Fruit fly (Drosophila melanogaster) whole organism, embryonic: ENCODE results near the gene GAPcenA.

Source experiments
- Bteb2 ChIP-seq: fragments of 200-800 bp; sonication (Bioruptor generic); optimal IDR thresholded peaks from 2 replicates; lab custom pipeline; 2016; ENCODE audit warnings: missing biosample characterization, missing genetic modification characterization
- CG10209 ChIP-seq: fragments of 200-800 bp; sonication (Bioruptor generic); optimal IDR thresholded peaks from 3 replicates; lab custom pipeline; 2017; ENCODE audit warnings: missing biosample characterization, mild to moderate bottlenecking, missing genetic modification characterization, missing genetic modification reagents
- CG12659 ChIP-seq: fragments of 200-800 bp; sonication (Bioruptor generic); optimal IDR thresholded peaks from 3 replicates; lab custom pipeline; 2017; ENCODE audit warnings: mild to moderate bottlenecking, missing biosample characterization, missing genetic modification reagents, missing genetic modification characterization
- CG13624 ChIP-seq: fragments of 200-800 bp; sonication (Bioruptor generic); optimal IDR thresholded peaks from 2 replicates; lab custom pipeline; 2016; ENCODE audit warnings: missing biosample characterization, missing genetic modification characterization
- CG15479 ChIP-seq: fragments of 200-800 bp; sonication (Bioruptor generic); optimal IDR thresholded peaks from 3 replicates; lab custom pipeline; 2019; ENCODE audit warnings: missing biosample characterization, mild to moderate bottlenecking, missing genetic modification characterization, moderate library complexity
- CG16815 ChIP-seq: fragments of 200-800 bp; sonication (Bioruptor generic); optimal IDR thresholded peaks from 3 replicates; lab custom pipeline; 2017; ENCODE audit warnings: missing biosample characterization, mild to moderate bottlenecking, missing genetic modification characterization
- CG18011 ChIP-seq: fragments of 200-800 bp; sonication (Bioruptor generic); optimal IDR thresholded peaks from 2 replicates; lab custom pipeline; 2017; ENCODE audit warnings: missing biosample characterization, missing genetic modification characterization, mild to moderate bottlenecking, moderate library complexity, missing genotype
- CG18476 ChIP-seq: fragments of 200-800 bp; sonication (Bioruptor generic); optimal IDR thresholded peaks from 2 replicates; lab custom pipeline; 2016; ENCODE audit warnings: missing biosample characterization, mild to moderate bottlenecking, missing genetic modification characterization
- CG3065 ChIP-seq: fragments of 200-800 bp; sonication (Bioruptor generic); optimal IDR thresholded peaks from 2 replicates; lab custom pipeline; 2016; ENCODE audit warnings: missing biosample characterization, missing genetic modification characterization
- CG34224 ChIP-seq: fragments of 200-800 bp; sonication (Bioruptor generic); IDR thresholded peaks from 3 replicates; pipeline ENCODE4 v1.3.6; 2022; ENCODE audit warnings: missing biosample characterization, missing genetic modification characterization; ENCODE audit not compliant: partially characterized antibody
- CG6175 ChIP-seq: fragments of 200-800 bp; sonication (Bioruptor generic); IDR thresholded peaks from 3 replicates; pipeline ENCODE4 v1.3.6; 2022; ENCODE audit warnings: missing biosample characterization, missing genetic modification characterization
- CG6254 ChIP-seq: fragments of 200-800 bp; sonication (Bioruptor generic); optimal IDR thresholded peaks from 3 replicates; lab custom pipeline; 2017; ENCODE audit warnings: mild to moderate bottlenecking, missing biosample characterization, missing genetic modification reagents, missing genetic modification characterization
- CG6272 ChIP-seq: fragments of 200-800 bp; sonication (Bioruptor generic); IDR thresholded peaks from 2 replicates; pipeline ENCODE4 v1.3.6; 2022; ENCODE audit warnings: missing biosample characterization, missing genetic modification characterization
- CG9817 ChIP-seq: fragments of 200-800 bp; sonication (Bioruptor generic); optimal IDR thresholded peaks from 2 replicates; lab custom pipeline; 2018; ENCODE audit warnings: missing biosample characterization, mild to moderate bottlenecking, missing genetic modification characterization, moderate library complexity
- Camta ChIP-seq: fragments of 200-800 bp; sonication (Bioruptor generic); optimal IDR thresholded peaks from 2 replicates; lab custom pipeline; 2016; ENCODE audit warnings: missing biosample characterization, missing genetic modification characterization
- Chrac-16 ChIP-seq: fragments of 200-800 bp; sonication (Bioruptor generic); optimal IDR thresholded peaks from 3 replicates; lab custom pipeline; 2016; ENCODE audit warnings: missing biosample characterization, missing genetic modification characterization
- D19B ChIP-seq: fragments of 200-800 bp; sonication (Bioruptor generic); optimal IDR thresholded peaks from 2 replicates; lab custom pipeline; 2017; ENCODE audit warnings: missing biosample characterization, mild to moderate bottlenecking, missing genetic modification characterization
- Dad ChIP-seq: fragments of 200-800 bp; sonication (Bioruptor generic); optimal IDR thresholded peaks from 3 replicates; lab custom pipeline; 2016; ENCODE audit warnings: missing biosample characterization, missing genetic modification characterization
- Ets97D ChIP-seq: fragments of 200-800 bp; sonication (Bioruptor generic); optimal IDR thresholded peaks from 3 replicates; lab custom pipeline; 2016; ENCODE audit warnings: missing biosample characterization, missing genetic modification characterization
- Fer2 ChIP-seq: fragments of 200-800 bp; sonication (Bioruptor generic); optimal IDR thresholded peaks from 2 replicates; lab custom pipeline; 2018; ENCODE audit warnings: missing biosample characterization, mild to moderate bottlenecking, missing genetic modification characterization, moderate library complexity
- Fer3 ChIP-seq: fragments of 200-800 bp; sonication (Bioruptor generic); optimal IDR thresholded peaks from 2 replicates; lab custom pipeline; 2018; ENCODE audit warnings: missing biosample characterization, mild to moderate bottlenecking, missing genetic modification characterization, moderate library complexity
- Mrtf ChIP-seq: fragments of 200-800 bp; sonication (Bioruptor generic); IDR thresholded peaks from 3 replicates; pipeline ENCODE4 v1.3.6; 2022; ENCODE audit warnings: missing biosample characterization, missing genetic modification characterization
- Myb ChIP-seq: fragments of 200-800 bp; sonication (Bioruptor generic); optimal IDR thresholded peaks from 2 replicates; lab custom pipeline; 2016; ENCODE audit warnings: missing biosample characterization, missing genetic modification characterization
- Sry-β ChIP-seq: fragments of 200-800 bp; sonication (Bioruptor generic); optimal IDR thresholded peaks from 2 replicates; lab custom pipeline; 2018; ENCODE audit warnings: missing biosample characterization, mild to moderate bottlenecking, missing genetic modification characterization, moderate library complexity
- ato ChIP-seq: fragments of 200-800 bp; sonication (Bioruptor generic); IDR thresholded peaks from 2 replicates; pipeline ENCODE4 v1.3.6; 2022; ENCODE audit warnings: missing biosample characterization, missing genetic modification characterization; ENCODE audit not compliant: partially characterized antibody
- bbx ChIP-seq: fragments of 200-800 bp; sonication (Bioruptor generic); IDR thresholded peaks from 2 replicates; pipeline ENCODE4 v1.3.6; 2022; ENCODE audit warnings: missing biosample characterization, missing genetic modification characterization; ENCODE audit not compliant: partially characterized antibody
- br ChIP-seq: fragments of >200 bp; optimal IDR thresholded peaks from 2 replicates; lab custom pipeline; 2017
- crol ChIP-seq: fragments of 200-800 bp; sonication (Bioruptor generic); IDR thresholded peaks from 2 replicates; pipeline ENCODE4 v1.3.6; 2022; ENCODE audit warnings: missing biosample characterization, missing genetic modification characterization
- cwo ChIP-seq: fragments of 200-800 bp; sonication (Bioruptor generic); optimal IDR thresholded peaks from 3 replicates; lab custom pipeline; 2017; ENCODE audit warnings: missing biosample characterization, missing genetic modification characterization, mild to moderate bottlenecking, moderate library complexity, missing genetic modification reagents
- disco-r ChIP-seq: fragments of 200-800 bp; sonication (Bioruptor generic); optimal IDR thresholded peaks from 2 replicates; lab custom pipeline; 2016; ENCODE audit warnings: missing biosample characterization, missing genetic modification characterization
- dysf ChIP-seq: fragments of 200-800 bp; sonication (Bioruptor generic); IDR thresholded peaks from 3 replicates; pipeline ENCODE4 v1.3.6; 2022; ENCODE audit warnings: missing biosample characterization, missing genetic modification characterization
- esg ChIP-seq: fragments of 200-800 bp; sonication (Bioruptor generic); conservative IDR thresholded peaks from 2 replicates; pipeline ENCODE4 v1.3.6; 2022; ENCODE audit warnings: missing biosample characterization, missing genetic modification characterization
- exex ChIP-seq: fragments of 200-800 bp; sonication (Bioruptor generic); optimal IDR thresholded peaks from 4 replicates; lab custom pipeline; 2018; ENCODE audit warnings: missing biosample characterization, mild to moderate bottlenecking, missing genetic modification characterization, moderate library complexity
- ftz-f1 ChIP-seq: fragments of 200-800 bp; sonication (Bioruptor generic); optimal IDR thresholded peaks from 2 replicates; lab custom pipeline; 2016; ENCODE audit warnings: missing biosample characterization, missing genetic modification characterization
- insv ChIP-seq, 2 experiments: fragments of 200-800 bp; sonication (Bioruptor generic); optimal IDR thresholded peaks; 3 replicates each; lab custom pipeline; 2016 to 2018; ENCODE audit warnings: missing biosample characterization in 2 of 2, missing genetic modification characterization in 2 of 2
- jing ChIP-seq: fragments of 200-800 bp; sonication (Bioruptor generic); optimal IDR thresholded peaks from 2 replicates; lab custom pipeline; 2018; ENCODE audit warnings: missing biosample characterization, mild to moderate bottlenecking, missing genetic modification characterization
- lilli ChIP-seq: fragments of 200-800 bp; sonication (Bioruptor generic); optimal IDR thresholded peaks from 3 replicates; lab custom pipeline; 2016; ENCODE audit warnings: missing biosample characterization, missing genetic modification characterization
- maf-S ChIP-seq: fragments of 200-800 bp; sonication (Bioruptor generic); optimal IDR thresholded peaks from 2 replicates; lab custom pipeline; 2016; ENCODE audit warnings: missing biosample characterization, missing genetic modification characterization
- mam ChIP-seq: fragments of 200-800 bp; sonication (Bioruptor generic); optimal IDR thresholded peaks from 3 replicates; lab custom pipeline; 2016; ENCODE audit warnings: missing biosample characterization, missing genetic modification characterization
- mirr ChIP-seq: fragments of 200-800 bp; sonication (Bioruptor generic); optimal IDR thresholded peaks from 3 replicates; lab custom pipeline; 2018; ENCODE audit warnings: missing biosample characterization, mild to moderate bottlenecking, missing genetic modification characterization
- nerfin-2 ChIP-seq: fragments of 200-800 bp; sonication (Bioruptor generic); IDR thresholded peaks from 2 replicates; pipeline ENCODE4 v1.3.6; 2022; ENCODE audit warnings: missing biosample characterization, missing genetic modification characterization; ENCODE audit not compliant: partially characterized antibody
- otp ChIP-seq: fragments of 200-800 bp; sonication (Bioruptor generic); IDR thresholded peaks from 3 replicates; pipeline ENCODE4, ENCODE4 v1.3.6; 2022; ENCODE audit warnings: missing biosample characterization, missing genetic modification characterization
- salm ChIP-seq: fragments of 200-800 bp; sonication (Bioruptor generic); optimal IDR thresholded peaks from 2 replicates; lab custom pipeline; 2018; ENCODE audit warnings: missing biosample characterization, mild to moderate bottlenecking, missing genetic modification characterization
- sens ChIP-seq: fragments of 200-800 bp; sonication (Bioruptor generic); peaks from one replicate; lab custom pipeline; 2016; ENCODE audit warnings: missing biosample characterization, missing genetic modification characterization
- sna ChIP-seq: fragments of 200-800 bp; sonication (Bioruptor generic); IDR thresholded peaks from 2 replicates; pipeline ENCODE4 v1.3.6; 2022; ENCODE audit warnings: missing biosample characterization, missing genetic modification characterization; ENCODE audit not compliant: partially characterized antibody
- toy ChIP-seq: fragments of 200-800 bp; sonication (Bioruptor generic); IDR thresholded peaks from 2 replicates; pipeline ENCODE4 v1.3.6; 2022; ENCODE audit warnings: missing biosample characterization, missing genetic modification characterization
- unc-4 ChIP-seq: fragments of 200-800 bp; sonication (Bioruptor generic); IDR thresholded peaks from 2 replicates; pipeline ENCODE4 v1.3.6; 2022; ENCODE audit warnings: missing biosample characterization, missing genetic modification characterization; ENCODE audit not compliant: partially characterized antibody
- unpg ChIP-seq: fragments of 200-800 bp; sonication (Bioruptor generic); optimal IDR thresholded peaks from 3 replicates; lab custom pipeline; 2018; ENCODE audit warnings: missing biosample characterization, mild to moderate bottlenecking, missing genetic modification characterization, moderate library complexity
- wek ChIP-seq: fragments of 200-800 bp; sonication (Bioruptor generic); optimal IDR thresholded peaks from 3 replicates; lab custom pipeline; 2018; ENCODE audit warnings: missing biosample characterization, mild to moderate bottlenecking, missing genetic modification characterization, moderate library complexity
- zen ChIP-seq: fragments of 200-800 bp; sonication (Bioruptor generic); optimal IDR thresholded peaks from 3 replicates; lab custom pipeline; 2018; ENCODE audit warnings: missing biosample characterization, mild to moderate bottlenecking, missing genetic modification characterization, moderate library complexity

Gene GAPcenA

dm6 chr3L:8308891-8309352 is 37.4 kb upstream of the GAPcenA start, which contains the start of gene BI-1 (continued):
- TF ChIP-seq sna (no peak), Fer3 (peak; percentile 69), CG15479 (GFP tag; lab: Kevin White, UChicago) (no peak), CG18011 (GFP tag; lab: Kevin White, UChicago) (peak; percentile 49), CG18476 (GFP tag; lab: Kevin White, UChicago) (peak; percentile 57), br (no peak), dysf (peak; percentile 62; the same call in 2 of the 3 replicates), CG6254 (GFP tag; lab: Kevin White, UChicago) (peak; percentile 3), zen (tag; lab: Kevin White, UChicago) (peak; percentile 56), ato (no peak), mirr (peak; percentile 33), mam (peak; percentile 58), insv (GFP tag; optimal IDR thresholded peaks at IDR 0.05; lab: Kevin White, UChicago) (peak in 1 of 2 experiments; percentile 41), Camta (GFP tag; lab: Kevin White, UChicago) (peak; percentile 34), CG34224 (GFP tag; lab: Robert Waterston, UW) (no peak), CG3065 (GFP tag; lab: Kevin White, UChicago) (no peak), crol (GFP tag; lab: Robert Waterston, UW) (no peak), wek (no peak), nerfin-2 (no peak), Myb (GFP tag; lab: Kevin White, UChicago) (peak; percentile 31), CG6175 (GFP tag; lab: Robert Waterston, UW) (0 out of 3 replicates have a peak, but pooled peaks have one; percentile 7), salm (peak; percentile 0), exex (tag; lab: Kevin White, UChicago) (peak; percentile 54), Chrac-16 (GFP tag; lab: Kevin White, UChicago) (peak; percentile 35), Ets97D (GFP tag; lab: Kevin White, UChicago) (peak; percentile 9), Fer2 (tag; lab: Kevin White, UChicago) (peak; percentile 60), jing (GFP tag; lab: Kevin White, UChicago) (no peak), unpg (GFP tag; lab: Kevin White, UChicago) (peak; percentile 56), Dad (GFP tag; lab: Kevin White, UChicago) (peak; percentile 55), unc-4 (GFP tag; lab: Robert Waterston, UW) (no peak), D19B (GFP tag; lab: Kevin White, UChicago) (peak; percentile 58), otp (no peak), CG13624 (GFP tag; lab: Kevin White, UChicago) (peak; percentile 44), Mrtf (GFP tag; lab: Robert Waterston, UW) (no peak), lilli (GFP tag; lab: Kevin White, UChicago) (peak; percentile 59), bbx (no peak), CG9817 (peak; percentile 66), CG6272 (GFP tag; lab: Robert Waterston, UW) (0 out of 2 replicates have a peak, but pooled peaks have one; percentile 16), maf-S (GFP tag; lab: Kevin White, UChicago) (peak; percentile 29), Bteb2 (GFP tag; lab: Kevin White, UChicago) (no peak), disco-r (GFP tag; lab: Kevin White, UChicago) (peak; percentile 23), esg (GFP tag; lab: Robert Waterston, UW) (no peak), CG12659 (GFP tag; lab: Kevin White, UChicago) (peak; percentile 80), cwo (GFP tag; lab: Kevin White, UChicago) (peak; percentile 63), sens (GFP tag; lab: Kevin White, UChicago) (peak; percentile 89), CG10209 (GFP tag; lab: Kevin White, UChicago) (peak; percentile 54), CG16815 (peak; percentile 23), Sry-β (GFP tag; lab: Kevin White, UChicago) (peak; percentile 99), toy (GFP tag; lab: Robert Waterston, UW) (no peak), ftz-f1 (GFP tag; lab: Kevin White, UChicago) (peak; percentile 18)
